Fruit fly (Drosophila melanogaster): ENCODE data around the gene MagR.

Gene MagR

DNA sequence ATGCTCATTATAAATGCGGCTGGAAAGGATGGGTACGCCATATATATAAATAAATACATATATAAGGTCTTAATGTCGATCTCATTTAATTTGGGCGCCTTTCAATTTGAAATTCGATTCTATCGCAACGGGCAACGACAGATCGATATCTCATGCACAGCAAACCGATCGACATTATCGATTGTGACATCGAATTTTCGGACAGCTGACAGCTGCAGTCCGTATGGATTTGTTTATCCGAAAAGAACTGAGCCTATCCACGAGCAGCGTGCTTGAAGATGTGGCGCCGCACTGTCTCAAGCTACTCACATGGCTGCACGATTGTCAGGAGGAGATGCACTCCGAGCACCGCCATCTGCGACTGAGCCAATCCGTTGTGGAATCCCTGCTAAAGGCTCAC is 2.1 kb upstream of the MagR start, which contains the start of gene CG8191 (continued):
- TF ChIP-seq nom (GFP tag; optimal IDR thresholded peaks at IDR 0.05): no peak
- no peak for TF ChIP-seq p53 (GFP tag; optimal IDR thresholded peaks at IDR 0.05)
- no peak for TF ChIP-seq CG11093 (GFP tag; IDR thresholded peaks at IDR 0.05)
- no peak for TF ChIP-seq Hmr (GFP tag; optimal IDR thresholded peaks at IDR 0.05)
- TF ChIP-seq Kr (GFP tag; optimal IDR thresholded peaks at IDR 0.05): no peak
- no peak for TF ChIP-seq CG17802 (tag; optimal IDR thresholded peaks at IDR 0.05)
- TF ChIP-seq disco-r (GFP tag; optimal IDR thresholded peaks at IDR 0.05): no peak
- TF ChIP-seq Myb (GFP tag; optimal IDR thresholded peaks at IDR 0.05): peak; percentile 34
- no peak for TF ChIP-seq CG14710 (tag; optimal IDR thresholded peaks at IDR 0.05)
- TF ChIP-seq CG3995 (GFP tag; optimal IDR thresholded peaks at IDR 0.05): peak; percentile 88
- TF ChIP-seq CG3407 (GFP tag; optimal IDR thresholded peaks at IDR 0.05): no peak
- TF ChIP-seq Dip3 (GFP tag; optimal IDR thresholded peaks at IDR 0.05): no peak
- no peak for TF ChIP-seq Hr78 (GFP tag; optimal IDR thresholded peaks at IDR 0.05)
- TF ChIP-seq CG10565 (GFP tag; optimal IDR thresholded peaks at IDR 0.05): no peak
- no peak for TF ChIP-seq CG1602 (GFP tag; optimal IDR thresholded peaks at IDR 0.05)
- no peak for TF ChIP-seq so (GFP tag; IDR thresholded peaks at IDR 0.05)
- TF ChIP-seq CG15011 (GFP tag; optimal IDR thresholded peaks at IDR 0.05): no peak
- TF ChIP-seq klu (GFP tag; IDR thresholded peaks at IDR 0.05): no peak
- TF ChIP-seq Dfd (GFP tag; optimal IDR thresholded peaks at IDR 0.05): no peak
- TF ChIP-seq vnd (GFP tag; IDR thresholded peaks at IDR 0.05; ENCODE audit: partially characterized antibody): peak; percentile 61; the same call in 2 of the 3 replicates
- TF ChIP-seq dm (GFP tag; optimal IDR thresholded peaks at IDR 0.05): no peak
- peak; percentile 90; the same call in 3 of the 4 replicates for TF ChIP-seq chinmo (GFP tag; IDR thresholded peaks at IDR 0.05; ENCODE audit: partially characterized antibody)
- peak; percentile 78; the same call in 2 of the 3 replicates for TF ChIP-seq Opbp (GFP tag; IDR thresholded peaks at IDR 0.05; ENCODE audit: partially characterized antibody)
- no peak for TF ChIP-seq da (GFP tag; optimal IDR thresholded peaks at IDR 0.05)
- no peak for TF ChIP-seq maf-S (GFP tag; optimal IDR thresholded peaks at IDR 0.05)
- TF ChIP-seq CG14441 (GFP tag; IDR thresholded peaks at IDR 0.05): no peak
- peak; percentile 68 for TF ChIP-seq BEAF-32 (GFP tag; optimal IDR thresholded peaks at IDR 0.05)
- peak; percentile 72 for TF ChIP-seq Doc3 (GFP tag; IDR thresholded peaks at IDR 0.05; ENCODE audit: partially characterized antibody)
- TF ChIP-seq fu2 (GFP tag; optimal IDR thresholded peaks at IDR 0.05): no peak
- TF ChIP-seq CG2875 (GFP tag; optimal IDR thresholded peaks at IDR 0.05): no peak
- no peak for TF ChIP-seq inv (GFP tag; IDR thresholded peaks at IDR 0.05; ENCODE audit: partially characterized antibody)
- no peak for TF ChIP-seq CG34376 (GFP tag; optimal IDR thresholded peaks at IDR 0.05)
- TF ChIP-seq bbx (GFP tag; IDR thresholded peaks at IDR 0.05; ENCODE audit: partially characterized antibody): peak; percentile 84
- no peak for TF ChIP-seq CG17361 (GFP tag; IDR thresholded peaks at IDR 0.05)
- TF ChIP-seq btn (GFP tag; optimal IDR thresholded peaks at IDR 0.05): no peak
- TF ChIP-seq HLHmδ (GFP tag; optimal IDR thresholded peaks at IDR 0.05): no peak
- TF ChIP-seq Dref (GFP tag; IDR thresholded peaks at IDR 0.05): peak; percentile 82
- TF ChIP-seq Hand (GFP tag; optimal IDR thresholded peaks at IDR 0.05): no peak
- TF ChIP-seq prd (optimal IDR thresholded peaks at IDR 0.05): no peak
- no peak for TF ChIP-seq prd (GFP tag; IDR thresholded peaks at IDR 0.05)
- TF ChIP-seq MBD-R2 (GFP tag; IDR thresholded peaks at IDR 0.05): peak; percentile 70
- TF ChIP-seq CG14860 (GFP tag; IDR thresholded peaks at IDR 0.05; ENCODE audit: partially characterized antibody): peak; percentile 38; the same call in 2 of the 3 replicates
- no peak for TF ChIP-seq shn (GFP tag; optimal IDR thresholded peaks at IDR 0.05)
- TF ChIP-seq CG2120 (GFP tag; optimal IDR thresholded peaks at IDR 0.05): no peak
- TF ChIP-seq CG2129 (GFP tag; IDR thresholded peaks at IDR 0.05; ENCODE audit: partially characterized antibody): peak; percentile 45; the same call in 1 of the 2 replicates
- TF ChIP-seq MESR4 (GFP tag; optimal IDR thresholded peaks at IDR 0.05): peak; percentile 50
- peak; percentile 71 for TF ChIP-seq unc-4 (GFP tag; IDR thresholded peaks at IDR 0.05; ENCODE audit: partially characterized antibody)
- TF ChIP-seq Meics (GFP tag; optimal IDR thresholded peaks at IDR 0.05): no peak
- no peak for TF ChIP-seq ewg (GFP tag; optimal IDR thresholded peaks at IDR 0.05)
- TF ChIP-seq CG6683 (GFP tag; optimal IDR thresholded peaks at IDR 0.05): no peak

Data from whole organism, embryonic.